Worm (Caenorhabditis elegans): Measurements from ENCODE around the gene skr-19.

ce11 chrX:13225111-13225905 is 800 bp upstream of the skr-19 start:
- TF ChIP-seq him-1 (tag; optimal IDR thresholded peaks at IDR 0.05) (no peak), dao-5 (tag; optimal IDR thresholded peaks at IDR 0.05) (no peak), W03F9.2 (tag; optimal IDR thresholded peaks at IDR 0.05) (no peak)

Data from whole organism, L4/young adult.